Worm (Caenorhabditis elegans): ENCODE results near the gene aps-1.

ce11 chrV:5990383-5990782, 27.4 kb upstream of the aps-1 start, which contains the start of gene fut-8:
- no peak for TF ChIP-seq dao-5 (tag; optimal IDR thresholded peaks at IDR 0.05)
- TF ChIP-seq him-1 (tag; optimal IDR thresholded peaks at IDR 0.05), result no peak
